Fruit fly (Drosophila melanogaster): ENCODE data around the gene CG12078.

The CG12078 gene

DNA sequence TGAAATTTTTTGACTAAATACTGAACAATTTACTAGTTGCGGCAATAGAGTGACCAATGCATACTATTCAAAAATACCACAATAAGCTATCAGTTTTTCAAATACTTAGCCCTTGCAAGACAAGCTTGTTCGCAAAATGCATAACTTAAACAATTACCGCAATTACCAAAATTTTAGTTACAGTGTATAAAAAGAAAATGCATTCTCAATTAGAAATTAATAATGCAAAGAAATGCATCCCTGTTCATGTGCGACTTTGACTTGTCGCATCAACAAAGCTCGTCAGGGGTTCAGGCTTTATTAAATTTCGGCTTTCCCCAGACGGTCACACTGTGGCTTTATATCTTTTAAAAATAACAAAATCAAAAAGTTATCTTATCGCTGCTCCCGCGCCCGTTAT is 25.2 kb downstream of the CG12078 start, which contains the start of the genes hob and nSMase:
Gene hob (minus strand): TSS at position 62 of the 400 bp plus-strand sequence.
Gene nSMase (plus strand): TSS at position 298 of the 400 bp plus-strand sequence.
- peak; percentile 33 for TF ChIP-seq CG7101 (tag; optimal IDR thresholded peaks at IDR 0.05)
- TF ChIP-seq CG14711 (tag; optimal IDR thresholded peaks at IDR 0.05): peak; percentile 14
- TF ChIP-seq toe (GFP tag; optimal IDR thresholded peaks at IDR 0.05): no peak
- TF ChIP-seq tj (GFP tag; optimal IDR thresholded peaks at IDR 0.05): peak; percentile 8
- no peak for TF ChIP-seq Crg-1 (GFP tag; optimal IDR thresholded peaks at IDR 0.05)
- TF ChIP-seq cic (GFP tag; optimal IDR thresholded peaks at IDR 0.05): peak; percentile 47
- peak; percentile 60 for TF ChIP-seq Mnt (GFP tag; optimal IDR thresholded peaks at IDR 0.05)
- TF ChIP-seq ovo (GFP tag; optimal IDR thresholded peaks at IDR 0.05): no peak
- peak; percentile 37 for TF ChIP-seq CG11617 (GFP tag; optimal IDR thresholded peaks at IDR 0.05)
- TF ChIP-seq CG5204 (GFP tag; optimal IDR thresholded peaks at IDR 0.05): no peak
- TF ChIP-seq kay (GFP tag; ENCODE audit: borderline replicate concordance): no peak
- TF ChIP-seq CG1620 (GFP tag; optimal IDR thresholded peaks at IDR 0.05): peak; percentile 13
- TF ChIP-seq Hr96 (GFP tag; optimal IDR thresholded peaks at IDR 0.05): no peak
- no peak for TF ChIP-seq CG33017 (tag; optimal IDR thresholded peaks at IDR 0.05)
- TF ChIP-seq pad (GFP tag; optimal IDR thresholded peaks at IDR 0.05): peak; percentile 4
- TF ChIP-seq bab1 (GFP tag; optimal IDR thresholded peaks at IDR 0.05): peak; percentile 64
- no peak for TF ChIP-seq CG7045 (GFP tag; optimal IDR thresholded peaks at IDR 0.05)
- no peak for TF ChIP-seq cnc (optimal IDR thresholded peaks at IDR 0.05)
- no peak for TF ChIP-seq Clk (GFP tag; optimal IDR thresholded peaks at IDR 0.05)
- TF ChIP-seq CG12768 (GFP tag; optimal IDR thresholded peaks at IDR 0.05): no peak

DNA sequence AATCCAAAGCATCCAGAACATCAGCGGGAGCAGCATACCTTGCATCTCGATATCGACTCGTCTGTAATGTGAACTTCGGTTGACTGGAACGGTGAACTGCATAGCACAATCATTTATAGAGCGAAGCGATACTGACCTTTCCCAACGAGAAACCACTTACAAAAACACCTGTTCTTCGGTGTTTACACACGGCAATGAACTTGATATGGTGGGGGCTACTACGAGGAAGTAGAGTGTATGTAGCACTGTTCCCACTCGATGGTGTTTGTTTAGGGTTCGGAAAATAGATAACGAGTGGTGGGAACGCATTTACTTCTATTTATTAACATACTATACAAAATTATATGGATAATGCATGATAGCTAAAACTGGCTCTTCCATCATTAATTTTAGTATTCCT is 35.2 kb downstream of the CG12078 start, which contains the start of the genes CG32269 and CG32270:
Gene CG32269 (minus strand): TSS at position 91 of the 400 bp plus-strand sequence.
Gene CG32270 (minus strand): TSS at position 91 of the 400 bp plus-strand sequence.
- TF ChIP-seq tj (GFP tag; optimal IDR thresholded peaks at IDR 0.05) (no peak), CG11617 (GFP tag; optimal IDR thresholded peaks at IDR 0.05) (peak; percentile 18), CG7045 (GFP tag; optimal IDR thresholded peaks at IDR 0.05) (peak; percentile 52), CG1620 (GFP tag; optimal IDR thresholded peaks at IDR 0.05) (peak; percentile 23), bab1 (GFP tag; optimal IDR thresholded peaks at IDR 0.05) (no peak), Crg-1 (GFP tag; optimal IDR thresholded peaks at IDR 0.05) (peak; percentile 51), Mnt (GFP tag; optimal IDR thresholded peaks at IDR 0.05) (peak; percentile 60), CG14711 (tag; optimal IDR thresholded peaks at IDR 0.05) (no peak), pad (GFP tag; optimal IDR thresholded peaks at IDR 0.05) (peak; percentile 12), toe (GFP tag; optimal IDR thresholded peaks at IDR 0.05) (peak; percentile 46), kay (GFP tag; ENCODE audit: borderline replicate concordance) (no peak), cic (GFP tag; optimal IDR thresholded peaks at IDR 0.05) (peak; percentile 65), Hr96 (GFP tag; optimal IDR thresholded peaks at IDR 0.05) (peak; percentile 40), CG33017 (tag; optimal IDR thresholded peaks at IDR 0.05) (peak; percentile 2), CG12768 (GFP tag; optimal IDR thresholded peaks at IDR 0.05) (peak; percentile 73), cnc (optimal IDR thresholded peaks at IDR 0.05) (no peak), CG5204 (GFP tag; optimal IDR thresholded peaks at IDR 0.05) (no peak), Clk (GFP tag; optimal IDR thresholded peaks at IDR 0.05) (no peak), CG7101 (tag; optimal IDR thresholded peaks at IDR 0.05) (peak; percentile 48), ovo (GFP tag; optimal IDR thresholded peaks at IDR 0.05) (peak; percentile 24)

DNA sequence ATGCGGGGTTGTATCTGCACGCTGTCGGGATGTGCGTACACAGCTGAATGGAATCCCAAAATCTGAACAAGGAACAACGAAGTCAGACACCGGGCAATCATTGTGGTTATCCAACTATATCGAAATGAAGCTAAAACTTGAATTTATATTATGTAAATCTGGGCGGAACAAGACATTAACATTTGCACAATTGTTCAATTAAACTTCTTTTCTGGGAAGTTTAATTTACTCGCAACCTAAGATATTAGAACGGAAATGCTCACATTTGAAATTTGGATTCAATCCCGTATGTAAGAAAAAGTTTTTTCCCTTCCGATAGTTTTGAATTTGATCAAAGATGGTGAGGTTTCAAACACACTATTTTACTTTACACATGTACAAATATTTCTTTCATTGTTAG is 37.8 kb downstream of the CG12078 start, which contains the start of gene CG33160:
Gene CG33160 (minus strand): TSS at position 101 of the 400 bp plus-strand sequence.
- TF ChIP-seq kay (GFP tag; ENCODE audit: borderline replicate concordance) (no peak), cic (GFP tag; optimal IDR thresholded peaks at IDR 0.05) (no peak), CG12768 (GFP tag; optimal IDR thresholded peaks at IDR 0.05) (no peak), tj (GFP tag; optimal IDR thresholded peaks at IDR 0.05) (no peak), Clk (GFP tag; optimal IDR thresholded peaks at IDR 0.05) (no peak), ovo (GFP tag; optimal IDR thresholded peaks at IDR 0.05) (no peak)

DNA sequence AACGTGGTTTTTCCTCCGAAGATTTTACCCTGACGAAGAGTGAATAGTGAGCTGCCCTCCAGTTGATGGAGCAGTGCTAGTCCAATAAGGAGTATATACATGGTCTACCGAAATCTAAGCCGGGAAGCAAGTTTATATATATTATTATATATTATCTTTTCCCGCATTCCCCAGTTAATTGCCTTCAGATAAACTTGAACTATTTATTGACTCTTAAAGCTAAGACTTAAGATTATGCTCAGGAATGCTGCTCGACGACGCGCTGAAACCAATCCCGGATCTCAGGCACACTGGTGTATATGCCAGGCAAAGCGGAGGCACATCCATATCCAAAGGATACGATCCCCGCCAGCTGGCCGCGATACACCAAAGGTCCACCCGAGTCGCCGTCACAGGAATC is 38.7 kb downstream of the CG12078 start, which contains the start of gene CG32277:
Gene CG32277 (minus strand): TSS at position 101 of the 400 bp plus-strand sequence.
- no peak for TF ChIP-seq cnc (optimal IDR thresholded peaks at IDR 0.05)
- TF ChIP-seq pad (GFP tag; optimal IDR thresholded peaks at IDR 0.05): no peak
- TF ChIP-seq CG11617 (GFP tag; optimal IDR thresholded peaks at IDR 0.05): no peak
- TF ChIP-seq Hr96 (GFP tag; optimal IDR thresholded peaks at IDR 0.05): no peak
- TF ChIP-seq CG33017 (tag; optimal IDR thresholded peaks at IDR 0.05): no peak
- no peak for TF ChIP-seq Crg-1 (GFP tag; optimal IDR thresholded peaks at IDR 0.05)
- no peak for TF ChIP-seq tj (GFP tag; optimal IDR thresholded peaks at IDR 0.05)
- TF ChIP-seq Mnt (GFP tag; optimal IDR thresholded peaks at IDR 0.05): no peak
- no peak for TF ChIP-seq ovo (GFP tag; optimal IDR thresholded peaks at IDR 0.05)
- no peak for TF ChIP-seq cic (GFP tag; optimal IDR thresholded peaks at IDR 0.05)
- TF ChIP-seq kay (GFP tag; ENCODE audit: borderline replicate concordance): no peak
- no peak for TF ChIP-seq CG5204 (GFP tag; optimal IDR thresholded peaks at IDR 0.05)

dm6 chr3L:3204348-3204747 is 39.7 kb downstream of the CG12078 start, which contains the start of gene CG33159:
TSS of gene CG33159 (minus strand) at chr3L:3204448.
- TF ChIP-seq tj (GFP tag; optimal IDR thresholded peaks at IDR 0.05): no peak
- no peak for TF ChIP-seq Clk (GFP tag; optimal IDR thresholded peaks at IDR 0.05)
- TF ChIP-seq toe (GFP tag; optimal IDR thresholded peaks at IDR 0.05): no peak
- no peak for TF ChIP-seq Mnt (GFP tag; optimal IDR thresholded peaks at IDR 0.05)
- no peak for TF ChIP-seq pad (GFP tag; optimal IDR thresholded peaks at IDR 0.05)
- no peak for TF ChIP-seq kay (GFP tag; ENCODE audit: borderline replicate concordance)

DNA sequence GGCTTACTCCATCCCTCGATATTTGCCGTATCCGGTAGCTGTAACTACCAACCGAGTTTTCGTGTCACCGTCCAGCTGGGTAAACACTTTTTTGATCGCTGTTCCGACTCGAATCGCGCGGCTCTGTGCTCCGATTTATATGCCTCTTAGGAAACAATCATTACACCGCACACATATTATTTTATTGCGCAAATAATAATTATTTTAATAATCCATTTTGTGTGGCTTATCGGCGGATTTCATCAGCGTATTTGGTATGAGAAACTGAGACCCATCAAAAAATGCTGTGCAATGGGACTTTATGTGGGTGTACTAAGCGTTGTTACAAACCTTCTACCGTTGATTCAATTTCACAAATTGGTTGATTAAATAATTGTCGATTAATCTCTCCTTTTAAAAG is 41.0 kb downstream of the CG12078 start, which contains the start of gene CG32271:
Gene CG32271 (minus strand): TSS at position 101 of the 400 bp plus-strand sequence.
- TF ChIP-seq CG14711 (tag; optimal IDR thresholded peaks at IDR 0.05) (no peak), kay (GFP tag; ENCODE audit: borderline replicate concordance) (no peak), tj (GFP tag; optimal IDR thresholded peaks at IDR 0.05) (no peak)

All from whole organism, adult.